Worm (Caenorhabditis elegans) whole organism, L1 larva: ENCODE data around the gene D2023.6.
A peak's percentile ranks its signal among the peaks of the same experiment; 100 is the strongest.

Experiments
- C16A3.4 ChIP-seq: fragments of 150-350 bp; optimal IDR thresholded peaks from 2 replicates; lab custom pipeline; 2014; ENCODE audit warnings: missing biosample characterization, missing genetic modification characterization
- C34B4.2 ChIP-seq: sonication (generic microtip); optimal IDR thresholded peaks from 2 replicates; lab custom pipeline; 2017; ENCODE audit warnings: mild to moderate bottlenecking, missing genetic modification characterization, missing compliant biosample characterization
- aha-1 ChIP-seq: fragments of 150-350 bp; optimal IDR thresholded peaks from 2 replicates; lab custom pipeline; 2014; ENCODE audit warnings: missing biosample characterization, missing genetic modification characterization
- ceh-8 ChIP-seq: fragments of 200-800 bp; sonication (Bioruptor generic); optimal IDR thresholded peaks from 2 replicates; lab custom pipeline; 2018; ENCODE audit warnings: mild to moderate bottlenecking, missing genetic modification characterization, moderate library complexity, missing compliant biosample characterization
- ceh-82 ChIP-seq, 3 experiments: fragments of 150-350 bp in 1 of 3; sonication (generic microtip) in 2 of 3; optimal IDR thresholded peaks; 2 replicates each; lab custom pipeline; 2014 to 2017; ENCODE audit warnings: missing biosample characterization in 3 of 3, missing genetic modification characterization in 3 of 3
- efl-1 ChIP-seq, 4 experiments: fragments of 150-350 bp; optimal IDR thresholded peaks in 3 of 4; peaks in 1 of 4; 1 replicate in 1 of 4; 2 replicates in 3 of 4; lab custom pipeline; 2014; ENCODE audit warnings: missing biosample characterization in 2 of 4, missing genetic modification characterization in 2 of 4, missing genetic modification reagents in 2 of 4
- egl-13 ChIP-seq: sonication (generic microtip); optimal IDR thresholded peaks from 2 replicates; lab custom pipeline; 2016; ENCODE audit warnings: missing genotype, missing genetic modification reagents, missing genetic modification characterization, missing compliant biosample characterization
- egl-27 ChIP-seq, 2 experiments: fragments of 150-350 bp in 1 of 2; sonication (generic microtip); optimal IDR thresholded peaks; 3 replicates each; lab custom pipeline; 2017 to 2018; ENCODE audit warnings: missing biosample characterization in 2 of 2, missing genetic modification characterization in 2 of 2, missing genetic modification reagents in 2 of 2
- elt-2 ChIP-seq: sonication (generic microtip); optimal IDR thresholded peaks from 2 replicates; lab custom pipeline; 2016; ENCODE audit warnings: missing genetic modification characterization, mild to moderate bottlenecking, inconsistent platforms, missing compliant biosample characterization, missing genetic modification reagents
- ets-5 ChIP-seq: fragments of 200-800 bp; sonication (Bioruptor generic); IDR thresholded peaks from 2 replicates; pipeline ENCODE4 v1.3.6; 2022; ENCODE audit warnings: missing genetic modification characterization, missing compliant biosample characterization
- fkh-8 ChIP-seq: sonication (generic microtip); optimal IDR thresholded peaks from 2 replicates; lab custom pipeline; 2016; ENCODE audit warnings: mild to moderate bottlenecking, missing genetic modification characterization, missing compliant biosample characterization
- hpl-2 ChIP-seq: fragments of 150-350 bp; optimal IDR thresholded peaks from 2 replicates; lab custom pipeline; 2014; ENCODE audit warnings: missing biosample characterization, missing genetic modification reagents, missing genetic modification characterization
- irx-1 ChIP-seq: sonication (generic microtip); optimal IDR thresholded peaks from 2 replicates; lab custom pipeline; 2016; ENCODE audit warnings: missing genetic modification characterization, missing compliant biosample characterization
- isw-1 ChIP-seq: fragments of 200-800 bp; sonication (Bioruptor generic); IDR thresholded peaks from 2 replicates; pipeline ENCODE4 v1.3.6; 2022; ENCODE audit warnings: missing genetic modification characterization, missing compliant biosample characterization
- lin-14 ChIP-seq: fragments of 200-800 bp; sonication (Bioruptor generic); optimal IDR thresholded peaks from 2 replicates; lab custom pipeline; 2018; ENCODE audit warnings: mild to moderate bottlenecking, missing genetic modification characterization, moderate library complexity, missing compliant biosample characterization
- lin-35 ChIP-seq, 2 experiments: fragments of 150-350 bp; optimal IDR thresholded peaks; 2 replicates each; lab custom pipeline; 2014; ENCODE audit warnings: missing biosample characterization in 2 of 2, missing genetic modification characterization in 2 of 2, missing genetic modification reagents in 2 of 2
- lsy-2 ChIP-seq, 2 experiments: fragments of 150-350 bp; optimal IDR thresholded peaks; 2 replicates each; lab custom pipeline; 2014; ENCODE audit warnings: missing biosample characterization in 2 of 2, missing genetic modification characterization in 2 of 2
- nhr-12 ChIP-seq: sonication (generic microtip); optimal IDR thresholded peaks from 2 replicates; lab custom pipeline; 2017; ENCODE audit warnings: missing biosample characterization, missing genetic modification characterization
- nhr-20 ChIP-seq: sonication (generic microtip); optimal IDR thresholded peaks from 2 replicates; lab custom pipeline; 2016; ENCODE audit warnings: mild to moderate bottlenecking, missing genetic modification characterization, missing compliant biosample characterization
- nhr-47 ChIP-seq: sonication (generic microtip); optimal IDR thresholded peaks from 2 replicates; lab custom pipeline; 2016; ENCODE audit warnings: mild to moderate bottlenecking, missing genetic modification characterization, moderate library complexity, missing compliant biosample characterization
- nhr-71 ChIP-seq: sonication (generic microtip); optimal IDR thresholded peaks from 2 replicates; lab custom pipeline; 2016; ENCODE audit warnings: mild to moderate bottlenecking, missing genetic modification characterization, moderate library complexity, missing compliant biosample characterization
- nhr-85 ChIP-seq: sonication (generic microtip); peaks from one replicate; lab custom pipeline; 2016; ENCODE audit warnings: missing genetic modification characterization, inconsistent platforms, missing compliant biosample characterization
- nhr-90 ChIP-seq: sonication (generic microtip); optimal IDR thresholded peaks from 2 replicates; lab custom pipeline; 2016; ENCODE audit warnings: mild to moderate bottlenecking, missing genetic modification characterization, missing compliant biosample characterization; ENCODE audit not compliant: poor library complexity
- skn-1 ChIP-seq: fragments of 150-350 bp; optimal IDR thresholded peaks from 2 replicates; lab custom pipeline; 2014; ENCODE audit warnings: missing biosample characterization, missing genetic modification characterization
- snpc-4 ChIP-seq: fragments of 150-350 bp; optimal IDR thresholded peaks from 2 replicates; lab custom pipeline; 2014; ENCODE audit warnings: missing biosample characterization, missing genetic modification characterization
- snu-23 ChIP-seq: sonication (generic microtip); optimal IDR thresholded peaks from 2 replicates; lab custom pipeline; 2016; ENCODE audit warnings: missing genetic modification characterization, missing compliant biosample characterization
- swsn-7 ChIP-seq: sonication (generic microtip); optimal IDR thresholded peaks from 2 replicates; lab custom pipeline; 2016; ENCODE audit warnings: missing genetic modification characterization, missing compliant biosample characterization
- tlp-1 ChIP-seq: fragments of 150-350 bp; optimal IDR thresholded peaks from 2 replicates; lab custom pipeline; 2014; ENCODE audit warnings: missing biosample characterization, missing genetic modification characterization
- unc-130 ChIP-seq: fragments of 150-350 bp; optimal IDR thresholded peaks from 2 replicates; lab custom pipeline; 2017; ENCODE audit warnings: missing biosample characterization, missing genetic modification characterization, inconsistent platforms
- unc-62 ChIP-seq: fragments of 150-350 bp; optimal IDR thresholded peaks from 2 replicates; lab custom pipeline; 2014; ENCODE audit warnings: missing biosample characterization, missing genetic modification reagents, missing genetic modification characterization
- unc-86 ChIP-seq: sonication (generic microtip); optimal IDR thresholded peaks from 2 replicates; lab custom pipeline; 2016; ENCODE audit warnings: missing genetic modification characterization, missing compliant biosample characterization
- unc-98 ChIP-seq: fragments of 200-800 bp; sonication (Bioruptor generic); IDR thresholded peaks from 2 replicates; pipeline ENCODE4 v1.3.6; 2022; ENCODE audit warnings: missing genetic modification characterization, missing compliant biosample characterization
- xbp-1 ChIP-seq: sonication (generic microtip); optimal IDR thresholded peaks from 2 replicates; lab custom pipeline; 2016; ENCODE audit warnings: missing genetic modification characterization, missing compliant biosample characterization
- ztf-11 ChIP-seq, 2 experiments: sonication (generic microtip); optimal IDR thresholded peaks; 2 replicates each; lab custom pipeline; 2016 to 2017; ENCODE audit warnings: missing genetic modification characterization in 2 of 2, missing biosample characterization in 1 of 2, missing compliant biosample characterization in 1 of 2

Gene D2023.6

DNA sequence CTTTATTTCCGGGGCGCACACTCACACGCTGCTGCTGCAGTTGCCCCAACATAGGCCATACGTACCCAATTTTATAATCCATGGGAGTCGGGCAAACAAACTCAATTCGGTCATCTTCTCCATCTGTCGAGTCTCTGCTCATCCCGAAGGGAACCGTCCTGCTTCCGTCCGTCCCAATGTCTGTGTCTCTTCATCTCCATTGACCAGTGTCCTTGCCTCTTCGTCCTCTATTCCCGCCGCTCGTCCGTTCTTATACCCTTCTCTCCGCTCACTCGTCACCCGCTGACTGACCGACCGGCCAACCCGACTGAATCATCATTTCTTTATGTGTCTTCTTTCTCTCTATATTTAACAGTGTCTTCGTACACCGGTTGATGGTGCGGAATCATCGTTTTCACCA lies 17.7 kb downstream of the D2023.6 start (continued):
- TF ChIP-seq snpc-4 (peak; percentile 38), nhr-90 (tag; lab: Kevin White, UChicago) (peak; percentile 19), nhr-20 (tag; lab: Kevin White, UChicago) (peak; percentile 11), lin-35 (GFP tag; optimal IDR thresholded peaks at IDR 0.05; lab: Kevin White, UChicago) (peak; percentile 38 to 43), unc-130 (tag; lab: Kevin White, UChicago) (no peak)

DNA sequence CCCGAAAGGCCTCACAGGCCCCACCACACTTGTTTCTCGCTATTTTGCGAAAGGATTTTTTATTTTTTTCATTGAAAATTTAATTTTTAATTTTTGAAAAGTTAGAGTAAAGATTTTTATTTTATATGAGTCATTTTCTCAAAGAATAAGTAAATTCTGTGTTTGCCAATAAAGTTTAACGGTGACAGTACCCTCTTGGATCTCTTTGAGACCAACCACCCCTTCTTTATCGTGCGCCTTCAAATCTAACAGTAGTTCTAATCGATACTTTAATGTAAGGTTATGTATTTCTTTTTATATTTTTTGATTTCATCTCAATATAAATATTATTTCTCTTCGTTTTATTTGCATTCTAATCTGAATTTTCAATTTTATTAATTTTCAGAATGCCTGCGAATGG lies 18.3 kb downstream of the D2023.6 start, which contains the start of gene hmp-1:
TSS of gene hmp-1 (plus strand) at position 380 of the 400 bp plus-strand sequence.
- no peak for TF ChIP-seq efl-1 (optimal IDR thresholded peaks at IDR 0.05; lab: Kevin White, UChicago)
- TF ChIP-seq efl-1 (GFP tag; optimal IDR thresholded peaks at IDR 0.05 in 1 of 2; lab: Kevin White, UChicago) = peak in 1 of 2 experiments; percentile 38
- no peak for TF ChIP-seq nhr-12 (tag; lab: Kevin White, UChicago)

DNA sequence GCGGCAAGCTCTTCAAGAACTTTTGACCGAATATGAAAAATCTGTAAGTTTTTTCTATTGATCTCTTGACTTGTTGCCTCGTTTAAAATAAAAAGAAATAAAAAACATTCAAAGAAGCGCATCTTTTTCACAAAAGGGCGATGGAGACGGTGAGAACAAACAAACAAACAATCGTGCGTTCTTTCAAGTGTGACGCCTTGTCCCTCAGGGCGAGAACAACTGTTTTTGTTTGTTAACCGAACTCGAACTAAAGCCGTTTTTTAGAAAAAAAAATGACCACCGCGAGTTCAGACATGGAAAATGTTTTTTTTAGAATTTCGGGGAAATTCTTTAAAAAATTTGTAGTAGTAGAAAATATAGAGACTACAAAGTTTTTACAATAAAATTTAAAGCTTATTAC lies 19.8 kb downstream of the D2023.6 start:
- no peak for TF ChIP-seq nhr-12 (tag; lab: Kevin White, UChicago)
- TF ChIP-seq isw-1 = no peak
- no peak for TF ChIP-seq ets-5 (GFP tag; lab: Robert Waterston, UW)
- no peak for TF ChIP-seq C34B4.2 (tag; lab: Kevin White, UChicago)
- TF ChIP-seq unc-98 (GFP tag; lab: Robert Waterston, UW) = no peak
- no peak for TF ChIP-seq ceh-82 (tag; optimal IDR thresholded peaks at IDR 0.05; lab: Kevin White, UChicago)
- no peak for TF ChIP-seq tlp-1 (tag; lab: Kevin White, UChicago)
- TF ChIP-seq nhr-90 (tag; lab: Kevin White, UChicago) = no peak
- no peak for TF ChIP-seq hpl-2
- no peak for TF ChIP-seq xbp-1 (tag; lab: Kevin White, UChicago)
- TF ChIP-seq ztf-11 (tag; optimal IDR thresholded peaks at IDR 0.05; lab: Kevin White, UChicago) = no peak
- no peak for TF ChIP-seq ceh-8 (GFP tag; lab: Kevin White, UChicago)
- no peak for TF ChIP-seq aha-1 (tag; lab: Kevin White, UChicago)
- TF ChIP-seq irx-1 = no peak
- TF ChIP-seq, all 84 proteins: peak for 0

DNA sequence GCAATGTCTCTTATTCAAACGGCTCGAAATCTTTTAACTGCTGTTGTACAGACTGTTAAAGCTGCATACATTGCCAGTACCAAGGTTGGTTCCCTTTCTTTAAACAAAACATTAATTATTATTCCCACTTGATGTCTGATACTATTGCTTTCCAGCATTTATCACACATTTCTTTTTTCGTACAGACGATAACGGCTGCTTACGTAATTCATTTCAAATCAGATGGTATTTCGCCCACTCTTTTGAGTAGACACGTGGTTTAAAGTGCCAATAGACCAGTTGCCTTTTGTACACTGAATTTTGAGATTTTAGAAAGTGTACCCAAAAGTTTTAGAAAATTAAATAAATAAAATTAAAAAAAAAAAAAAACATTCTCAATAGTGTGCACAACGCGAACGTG lies 22.3 kb downstream of the D2023.6 start:
- TF ChIP-seq nhr-20 (tag; lab: Kevin White, UChicago) (peak; percentile 17), nhr-85 (tag; lab: Kevin White, UChicago) (no peak), elt-2 (tag; lab: Kevin White, UChicago) (peak; percentile 72), egl-27 (tag; optimal IDR thresholded peaks at IDR 0.05; lab: Kevin White, UChicago) (no peak), lin-35 (GFP tag; optimal IDR thresholded peaks at IDR 0.05; lab: Kevin White, UChicago) (peak in 1 of 2 experiments; percentile 53)
- TF ChIP-seq, all 84 proteins: peak for 3

DNA sequence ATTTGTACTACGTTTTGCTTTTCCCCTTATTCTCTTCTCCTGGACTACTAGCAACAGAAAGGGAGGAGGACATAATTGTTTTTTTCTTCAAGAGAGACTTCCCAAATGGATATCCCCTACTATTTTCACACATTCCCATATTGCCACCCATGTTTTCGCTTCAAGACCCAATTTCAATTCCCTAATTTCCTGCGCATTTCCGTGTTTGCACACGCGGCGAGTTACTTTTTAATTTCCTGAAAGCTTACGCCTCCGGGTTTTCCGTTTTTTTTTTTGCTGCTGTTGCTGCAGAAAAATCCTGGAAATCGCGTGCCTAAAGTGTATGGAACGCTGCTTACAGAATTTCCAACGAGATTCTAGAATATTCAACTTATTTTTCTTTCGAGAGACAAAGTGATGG lies 25.2 kb downstream of the D2023.6 start:
- TF ChIP-seq fkh-8 (tag; lab: Kevin White, UChicago) (peak; percentile 60), lin-14 (GFP tag; lab: Kevin White, UChicago) (peak; percentile 24), nhr-47 (peak; percentile 34), egl-27 (tag; optimal IDR thresholded peaks at IDR 0.05; lab: Kevin White, UChicago) (no peak), lsy-2 (tag; optimal IDR thresholded peaks at IDR 0.05; lab: Kevin White, UChicago) (no peak), efl-1 (optimal IDR thresholded peaks at IDR 0.05; lab: Kevin White, UChicago) (no peak), efl-1 (GFP tag; optimal IDR thresholded peaks at IDR 0.05 in 1 of 2; lab: Kevin White, UChicago) (peak in 1 of 2 experiments; percentile 83)
- TF ChIP-seq, all 84 proteins: peak for 4

DNA sequence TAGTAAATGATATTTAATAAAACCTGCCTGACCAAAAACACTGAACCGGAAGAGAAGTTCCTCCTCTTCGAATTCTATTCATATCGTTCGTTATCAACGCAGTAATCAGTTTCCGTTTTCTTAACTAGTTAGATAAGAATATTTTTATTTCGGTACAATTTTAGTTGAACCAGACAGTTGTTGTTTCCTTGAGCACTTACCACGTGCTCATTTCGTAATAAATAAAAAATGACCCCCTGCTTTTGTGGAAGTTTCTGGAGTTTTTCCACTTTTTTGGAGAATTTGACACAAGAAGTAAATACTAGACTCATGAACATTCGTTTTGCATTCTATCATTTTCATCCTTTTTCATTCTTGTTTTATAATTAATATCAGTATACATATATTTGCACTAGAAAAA lies 26.6 kb downstream of the D2023.6 start:
- TF ChIP-seq ztf-11 (tag; optimal IDR thresholded peaks at IDR 0.05; lab: Kevin White, UChicago) (no peak), unc-86 (tag; lab: Kevin White, UChicago) (peak; percentile 23), unc-62 (no peak), swsn-7 (tag; lab: Kevin White, UChicago) (no peak), snu-23 (no peak), lin-35 (GFP tag; optimal IDR thresholded peaks at IDR 0.05; lab: Kevin White, UChicago) (peak in 1 of 2 experiments; percentile 5), skn-1 (tag; lab: Kevin White, UChicago) (peak; percentile 30), nhr-85 (tag; lab: Kevin White, UChicago) (no peak), nhr-71 (peak; percentile 28), egl-13 (no peak), lin-14 (GFP tag; lab: Kevin White, UChicago) (peak; percentile 40), C16A3.4 (tag; lab: Kevin White, UChicago) (no peak)
